Fruit fly (Drosophila melanogaster): ENCODE data around the gene Apc2.

Gene Apc2

dm6 chr3R:24161173-24161811 is 2.5 kb upstream of the Apc2 start, which contains the start of the genes Myo95E and TBC1d7 (continued):
- TF ChIP-seq Lhr (GFP tag; optimal IDR thresholded peaks at IDR 0.05) (no peak), yki (optimal IDR thresholded peaks at IDR 0.05) (no peak), BEAF-32 (GFP tag; optimal IDR thresholded peaks at IDR 0.05) (peak; percentile 77), CG11723 (GFP tag; optimal IDR thresholded peaks at IDR 0.05) (no peak), wek (GFP tag; optimal IDR thresholded peaks at IDR 0.05) (no peak), gfzf (GFP tag; optimal IDR thresholded peaks at IDR 0.05) (no peak), Usf (GFP tag; optimal IDR thresholded peaks at IDR 0.05) (peak; percentile 72), MTF-1 (GFP tag; optimal IDR thresholded peaks at IDR 0.05; ENCODE audit: borderline replicate concordance) (peak; percentile 27), Doc2 (GFP tag; IDR thresholded peaks at IDR 0.05) (peak; percentile 75; the same call in 1 of the 2 replicates), CG6791 (GFP tag; IDR thresholded peaks at IDR 0.05; ENCODE audit: partially characterized antibody) (peak; percentile 39; the same call in 1 of the 3 replicates), CG4707 (GFP tag; optimal IDR thresholded peaks at IDR 0.05) (peak; percentile 23), CG10654 (GFP tag; optimal IDR thresholded peaks at IDR 0.05) (peak; percentile 73), CG14014 (GFP tag; IDR thresholded peaks at IDR 0.05) (peak; percentile 93), ems (GFP tag; optimal IDR thresholded peaks at IDR 0.05) (peak; percentile 50), lola (GFP tag; optimal IDR thresholded peaks at IDR 0.05) (peak in 1 of 3 experiments; percentile 83), pum (GFP tag; optimal IDR thresholded peaks at IDR 0.05) (peak; percentile 56), CG4404 (GFP tag; IDR thresholded peaks at IDR 0.05) (peak; percentile 91), gcm2 (GFP tag; optimal IDR thresholded peaks at IDR 0.05) (no peak), CG10565 (GFP tag; optimal IDR thresholded peaks at IDR 0.05) (no peak), D19A (tag; optimal IDR thresholded peaks at IDR 0.05) (peak; percentile 99), CG8765 (GFP tag; IDR thresholded peaks at IDR 0.05) (peak; percentile 78), insv (GFP tag; optimal IDR thresholded peaks at IDR 0.05) (no peak), CG13123 (GFP tag; optimal IDR thresholded peaks at IDR 0.05) (peak; percentile 70), ERR (GFP tag; optimal IDR thresholded peaks at IDR 0.05) (no peak), CG17568 (GFP tag; optimal IDR thresholded peaks at IDR 0.05) (no peak), gro (GFP tag; optimal IDR thresholded peaks at IDR 0.05) (no peak), grau (tag; optimal IDR thresholded peaks at IDR 0.05) (peak; percentile 89), fd96Cb (tag; optimal IDR thresholded peaks at IDR 0.05) (peak; percentile 90), Meics (GFP tag; optimal IDR thresholded peaks at IDR 0.05) (peak; percentile 88), z (GFP tag; IDR thresholded peaks at IDR 0.05) (peak; percentile 51; the same call in 1 of the 3 replicates), CkIIα-i1 (GFP tag; IDR thresholded peaks at IDR 0.05) (0 out of 2 replicates have a peak, but pooled peaks have one; percentile 31), CG30403 (GFP tag; optimal IDR thresholded peaks at IDR 0.05) (peak; percentile 92), Neu2 (GFP tag; optimal IDR thresholded peaks at IDR 0.05; ENCODE audit: borderline replicate concordance) (no peak), CG13287 (GFP tag; IDR thresholded peaks at IDR 0.05; ENCODE audit: partially characterized antibody) (peak; percentile 82), tx (GFP tag; optimal IDR thresholded peaks at IDR 0.05) (peak; percentile 7), CG13624 (GFP tag; optimal IDR thresholded peaks at IDR 0.05) (peak; percentile 55), slou (GFP tag; optimal IDR thresholded peaks at IDR 0.05) (peak; percentile 60), chn (GFP tag; optimal IDR thresholded peaks at IDR 0.05) (peak; percentile 70), CG17186 (GFP tag; optimal IDR thresholded peaks at IDR 0.05) (peak; percentile 42), CG17385 (GFP tag; optimal IDR thresholded peaks at IDR 0.05) (peak; percentile 82), Hey (tag; optimal IDR thresholded peaks at IDR 0.05) (no peak), pzg (GFP tag; optimal IDR thresholded peaks at IDR 0.05) (peak; percentile 50), psq (GFP tag; optimal IDR thresholded peaks at IDR 0.05) (peak; percentile 35), Doc3 (GFP tag; IDR thresholded peaks at IDR 0.05; ENCODE audit: partially characterized antibody) (peak; percentile 57; the same call in 2 of the 3 replicates), lov (optimal IDR thresholded peaks at IDR 0.05) (no peak), lov (GFP tag; IDR thresholded peaks at IDR 0.05) (peak; percentile 75; the same call in 2 of the 3 replicates), CG6765 (GFP tag; optimal IDR thresholded peaks at IDR 0.05) (peak; percentile 10), CG14710 (tag; optimal IDR thresholded peaks at IDR 0.05) (peak; percentile 90), Dip3 (GFP tag; optimal IDR thresholded peaks at IDR 0.05) (peak; percentile 54)

Data from whole organism, embryonic.